Worm (Caenorhabditis elegans): ENCODE results near the gene F02C9.2.

DNA sequence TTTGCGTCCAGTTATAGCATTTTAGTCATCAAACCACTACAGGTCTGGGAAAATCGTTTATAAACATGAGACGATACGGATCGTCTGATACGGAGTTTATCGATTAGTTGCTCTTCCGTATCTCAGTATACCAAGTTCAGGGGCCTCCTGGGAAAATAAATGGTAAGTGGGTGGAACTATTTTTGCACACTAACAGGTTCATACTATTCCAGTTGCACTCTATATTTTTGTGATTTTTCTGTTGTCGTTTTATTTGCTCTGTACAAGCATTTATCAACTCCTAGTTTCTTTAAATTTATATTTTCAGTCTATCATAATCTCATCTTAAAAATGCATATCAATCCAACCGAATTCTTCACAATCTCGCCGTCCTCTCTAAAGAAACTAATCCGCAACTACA lies 18.5 kb upstream of the F02C9.2 start, which contains the start of gene Y73C8C.3:
- no peak for TF ChIP-seq nhr-28 (tag; optimal IDR thresholded peaks at IDR 0.05)
- TF ChIP-seq lsy-2 (tag; optimal IDR thresholded peaks at IDR 0.05) = no peak
- TF ChIP-seq hmg-1.1 (GFP tag; IDR thresholded peaks at IDR 0.05) = no peak
- TF ChIP-seq mes-2 (tag; optimal IDR thresholded peaks at IDR 0.05; ENCODE audit: poor library complexity, severe bottlenecking) = no peak
- TF ChIP-seq nhr-6 (tag; optimal IDR thresholded peaks at IDR 0.05) = no peak
- no peak for TF ChIP-seq skn-1 (tag; optimal IDR thresholded peaks at IDR 0.05)
- TF ChIP-seq lir-3 (tag; optimal IDR thresholded peaks at IDR 0.05) = no peak
- TF ChIP-seq nhr-237 (tag; optimal IDR thresholded peaks at IDR 0.05) = no peak
- no peak for TF ChIP-seq pha-4 (GFP tag; IDR thresholded peaks at IDR 0.05)
- no peak for TF ChIP-seq pha-4 (tag; optimal IDR thresholded peaks at IDR 0.05)
- no peak for TF ChIP-seq hlh-30 (tag; optimal IDR thresholded peaks at IDR 0.05; ENCODE audit: insufficient read depth)
- no peak for TF ChIP-seq daf-16 (GFP tag; optimal IDR thresholded peaks at IDR 0.05)
- no peak for TF ChIP-seq daf-16 (tag; optimal IDR thresholded peaks at IDR 0.05)
- TF ChIP-seq nhr-11 (tag; optimal IDR thresholded peaks at IDR 0.05) = no peak
- no peak for TF ChIP-seq unc-130 (GFP tag; optimal IDR thresholded peaks at IDR 0.05)
- TF ChIP-seq fos-1 (tag; optimal IDR thresholded peaks at IDR 0.05) = no peak
